Worm (Caenorhabditis elegans): Measurements from ENCODE around the gene egl-9.

DNA sequence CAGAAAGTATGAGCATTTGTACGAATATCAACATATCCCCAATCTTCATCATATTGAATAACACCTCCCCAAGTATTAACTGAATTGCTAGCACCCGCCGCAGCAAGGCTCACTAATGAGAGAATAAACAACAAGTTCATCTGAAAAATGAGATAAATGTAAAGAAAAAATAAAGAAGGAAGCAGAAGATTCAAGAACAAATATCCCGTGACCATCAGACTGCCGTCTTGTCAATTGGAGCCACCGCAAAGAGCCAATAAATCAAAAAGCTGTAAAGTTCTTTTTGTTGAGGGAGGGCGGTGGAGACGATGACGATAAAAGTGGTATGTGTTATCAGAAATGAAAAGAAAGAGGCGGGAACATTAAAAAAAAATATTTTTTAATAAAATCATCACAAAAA, 14.9 kb upstream of the egl-9 start, which contains the start of gene Y32F6A.5:
- TF ChIP-seq blmp-1 (tag; optimal IDR thresholded peaks at IDR 0.05; ENCODE audit: insufficient read depth) (no peak), R02D3.7 (tag; optimal IDR thresholded peaks at IDR 0.05) (no peak), ZK546.5 (tag; optimal IDR thresholded peaks at IDR 0.05) (no peak)
